Fruit fly (Drosophila melanogaster) whole organism, embryonic: ENCODE data around the gene CG15882.

Experiments used
- CG12071 ChIP-seq: fragments of 200-800 bp; sonication (Bioruptor generic); optimal IDR thresholded peaks from 3 replicates; lab custom pipeline; 2018; ENCODE audit warnings: missing biosample characterization, mild to moderate bottlenecking, missing genetic modification characterization
- CG12942 ChIP-seq: fragments of 200-800 bp; sonication (Bioruptor generic); optimal IDR thresholded peaks from 3 replicates; lab custom pipeline; 2016; ENCODE audit warnings: missing biosample characterization, missing genetic modification characterization
- CG8359 ChIP-seq: fragments of 200-800 bp; sonication (Bioruptor generic); optimal IDR thresholded peaks from 2 replicates; lab custom pipeline; 2017; ENCODE audit warnings: missing biosample characterization, mild to moderate bottlenecking, missing genetic modification characterization, borderline replicate concordance
- CG8478 ChIP-seq: fragments of >200 bp; optimal IDR thresholded peaks from 2 replicates; lab custom pipeline; 2018
- Myb ChIP-seq: fragments of 200-800 bp; sonication (Bioruptor generic); optimal IDR thresholded peaks from 2 replicates; lab custom pipeline; 2016; ENCODE audit warnings: missing biosample characterization, missing genetic modification characterization
- her ChIP-seq: fragments of 200-800 bp; sonication (Bioruptor generic); optimal IDR thresholded peaks from 2 replicates; lab custom pipeline; 2016; ENCODE audit warnings: missing biosample characterization, missing genetic modification characterization
- mam ChIP-seq: fragments of 200-800 bp; sonication (Bioruptor generic); optimal IDR thresholded peaks from 3 replicates; lab custom pipeline; 2016; ENCODE audit warnings: missing biosample characterization, missing genetic modification characterization
- pan ChIP-seq, 4 experiments: fragments of >200 bp in 3 of 4; fragments of 200-800 bp in 1 of 4; sonication (Bioruptor generic) in 1 of 4; optimal IDR thresholded peaks in 3 of 4; IDR thresholded peaks in 1 of 4; 2 replicates each; pipeline versions ENCODE4 v1.3.6 to Lab custom; 2017 to 2022; ENCODE audit warnings: missing biosample characterization in 2 of 4, missing genetic modification characterization in 2 of 4, mixed read lengths in 1 of 4
- trem ChIP-seq: fragments of 200-800 bp; optimal IDR thresholded peaks from 3 replicates; lab custom pipeline; 2019; ENCODE audit warnings: missing biosample characterization, mild to moderate bottlenecking, missing genetic modification characterization, moderate library complexity

DNA sequence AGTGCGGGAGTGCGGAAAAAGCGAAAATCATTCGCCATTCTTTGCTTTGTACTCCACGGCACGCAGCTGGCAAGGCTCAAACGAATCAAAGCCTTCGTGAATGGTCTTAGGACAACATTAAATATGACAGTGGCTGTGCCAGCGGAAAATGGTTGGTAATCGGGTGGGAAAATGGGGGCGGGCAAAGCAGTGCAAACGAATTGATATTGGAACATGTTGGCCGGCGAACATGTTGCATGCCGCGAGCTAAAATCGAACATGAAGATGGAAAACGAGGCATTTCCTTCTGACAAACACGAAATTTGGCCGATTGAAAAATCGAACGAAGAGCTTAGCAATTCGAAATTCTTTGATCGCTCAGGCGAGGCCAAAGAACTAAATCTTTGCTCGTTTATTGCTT, 28.0 kb downstream of the CG15882 start:
- no peak for TF ChIP-seq CG8478 (lab: Kevin White, UChicago)
- TF ChIP-seq Myb (GFP tag; lab: Kevin White, UChicago), result no peak
- no peak for TF ChIP-seq pan (optimal IDR thresholded peaks at IDR 0.05; lab: Kevin White, UChicago)
- no peak for TF ChIP-seq pan (GFP tag; optimal IDR thresholded peaks at IDR 0.05 in 1 of 2, IDR thresholded peaks at IDR 0.05 in 1 of 2)
- TF ChIP-seq trem (tag; lab: Kevin White, UChicago), result no peak
- TF ChIP-seq CG8359 (GFP tag; lab: Kevin White, UChicago), result no peak
- no peak for TF ChIP-seq her (GFP tag; lab: Kevin White, UChicago)
- no peak for TF ChIP-seq mam (GFP tag; lab: Kevin White, UChicago)
- no peak for TF ChIP-seq CG12071
- no peak for TF ChIP-seq CG12942 (GFP tag; lab: Kevin White, UChicago)
